Worm (Caenorhabditis elegans) whole organism, L3 larva: Measurements from ENCODE around the gene kin-18.

Experiments used
- ZK546.5 ChIP-seq: sonication (generic microtip); optimal IDR thresholded peaks from 2 replicates; lab custom pipeline; 2017; ENCODE audit warnings: missing biosample characterization, missing genetic modification characterization
- elt-2 ChIP-seq: sonication (generic microtip); optimal IDR thresholded peaks from 2 replicates; lab custom pipeline; 2016; ENCODE audit warnings: missing genetic modification reagents, mild to moderate bottlenecking, missing genetic modification characterization, missing compliant biosample characterization
- lin-39 ChIP-seq: fragments of 150-350 bp; optimal IDR thresholded peaks from 2 replicates; lab custom pipeline; 2018; ENCODE audit warnings: missing biosample characterization, missing genetic modification reagents, missing genetic modification characterization
- mdl-1 ChIP-seq: fragments of 150-350 bp; optimal IDR thresholded peaks from 2 replicates; lab custom pipeline; 2014; ENCODE audit warnings: missing biosample characterization, missing genetic modification characterization
- nhr-11 ChIP-seq: fragments of 150-350 bp; optimal IDR thresholded peaks from 2 replicates; lab custom pipeline; 2014; ENCODE audit warnings: missing biosample characterization, missing genetic modification characterization
- nhr-76 ChIP-seq: fragments of 150-350 bp; sonication (generic microtip); optimal IDR thresholded peaks from 5 replicates; lab custom pipeline; 2014; ENCODE audit warnings: missing biosample characterization, missing genetic modification characterization
- pha-4 ChIP-seq: fragments of 150-350 bp; optimal IDR thresholded peaks from 2 replicates; lab custom pipeline; 2014; ENCODE audit warnings: missing biosample characterization, missing genetic modification reagents, missing genetic modification characterization
- pqm-1 ChIP-seq: fragments of 150-350 bp; optimal IDR thresholded peaks from 2 replicates; lab custom pipeline; 2017; ENCODE audit warnings: missing biosample characterization, missing genetic modification characterization, inconsistent platforms
- sea-2 ChIP-seq: fragments of 150-350 bp; sonication (generic microtip); optimal IDR thresholded peaks from 4 replicates; lab custom pipeline; 2014; ENCODE audit warnings: missing biosample characterization, missing genetic modification reagents, missing genetic modification characterization
- tbx-2 ChIP-seq: sonication (generic microtip); optimal IDR thresholded peaks from 2 replicates; lab custom pipeline; 2016; ENCODE audit warnings: mild to moderate bottlenecking, missing genetic modification characterization, missing compliant biosample characterization
- unc-62 ChIP-seq: fragments of 150-350 bp; sonication (generic microtip); optimal IDR thresholded peaks from 4 replicates; lab custom pipeline; 2014; ENCODE audit warnings: missing biosample characterization, missing genetic modification reagents, missing genetic modification characterization

- no peak for TF ChIP-seq ZK546.5 (tag; lab: Kevin White, UChicago)
- no peak for TF ChIP-seq lin-39 (tag; lab: Kevin White, UChicago)
- no peak for TF ChIP-seq pqm-1 (tag; lab: Kevin White, UChicago)
- TF ChIP-seq nhr-11: no peak
- no peak for TF ChIP-seq pha-4 (tag; lab: Kevin White, UChicago)
- no peak for TF ChIP-seq mdl-1 (tag; lab: Kevin White, UChicago)
- no peak for TF ChIP-seq elt-2 (tag; lab: Kevin White, UChicago)
- TF ChIP-seq tbx-2 (tag; lab: Kevin White, UChicago): no peak
- no peak for TF ChIP-seq unc-62 (GFP tag; lab: Kevin White, UChicago)
- TF ChIP-seq sea-2 (GFP tag; lab: Kevin White, UChicago): no peak
- TF ChIP-seq nhr-76: no peak
Observed at ce11 chrIII:6110187-6110586, 8.2 kb upstream of the kin-18 start.
